Worm (Caenorhabditis elegans) whole organism, mixed stage, embryonic: ENCODE measurements around the gene ntl-3.

ENCODE experiments used
- M03D4.4 ChIP-seq: sonication (generic microtip); optimal IDR thresholded peaks from 2 replicates; lab custom pipeline; 2017; ENCODE audit warnings: mild to moderate bottlenecking, missing genetic modification characterization, missing compliant biosample characterization
- blmp-1 ChIP-seq: fragments of 150-350 bp; optimal IDR thresholded peaks from 2 replicates; lab custom pipeline; 2014; ENCODE audit warnings: missing biosample characterization, missing genetic modification characterization
- ceh-39 ChIP-seq: fragments of 150-350 bp; optimal IDR thresholded peaks from 2 replicates; lab custom pipeline; 2014; ENCODE audit warnings: missing biosample characterization, missing genetic modification characterization
- ceh-43 ChIP-seq: fragments of 200-800 bp; sonication (Bioruptor generic); optimal IDR thresholded peaks from 2 replicates; lab custom pipeline; 2018; ENCODE audit warnings: mild to moderate bottlenecking, missing genetic modification characterization, moderate library complexity, missing compliant biosample characterization
- ceh-83 ChIP-seq: fragments of 200-800 bp; sonication (Bioruptor generic); optimal IDR thresholded peaks from 2 replicates; lab custom pipeline; 2018; ENCODE audit warnings: mild to moderate bottlenecking, missing genetic modification characterization, missing compliant biosample characterization
- ces-1 ChIP-seq: fragments of 150-350 bp; optimal IDR thresholded peaks from 2 replicates; lab custom pipeline; 2014; ENCODE audit warnings: missing biosample characterization, missing genetic modification reagents, missing genetic modification characterization
- cnd-1 ChIP-seq: fragments of 200-800 bp; sonication (Bioruptor generic); optimal IDR thresholded peaks from 2 replicates; lab custom pipeline; 2018; ENCODE audit warnings: mild to moderate bottlenecking, missing genetic modification characterization, missing compliant biosample characterization
- drap-1 ChIP-seq: fragments of 200-800 bp; sonication (Bioruptor generic); optimal IDR thresholded peaks from 3 replicates; lab custom pipeline; 2018; ENCODE audit warnings: mild to moderate bottlenecking, missing genetic modification characterization, missing compliant biosample characterization
- elt-1 ChIP-seq: sonication (generic microtip); optimal IDR thresholded peaks from 2 replicates; lab custom pipeline; 2017; ENCODE audit warnings: missing genetic modification characterization, mild to moderate bottlenecking, missing compliant biosample characterization, antibody characterized with exemption, moderate library complexity, borderline replicate concordance; ENCODE audit not compliant: insufficient read depth
- elt-3 ChIP-seq: fragments of 150-350 bp; optimal IDR thresholded peaks from 2 replicates; lab custom pipeline; 2014; ENCODE audit warnings: missing biosample characterization, missing genetic modification characterization
- flh-1 ChIP-seq: fragments of 200-800 bp; sonication (Bioruptor generic); optimal IDR thresholded peaks from 2 replicates; lab custom pipeline; 2018; ENCODE audit warnings: mild to moderate bottlenecking, missing genetic modification characterization, moderate library complexity, missing compliant biosample characterization
- ham-2 ChIP-seq: fragments of 200-800 bp; sonication (Bioruptor generic); optimal IDR thresholded peaks from 2 replicates; lab custom pipeline; 2018; ENCODE audit warnings: mild to moderate bottlenecking, missing genetic modification characterization, missing compliant biosample characterization
- hlh-1 ChIP-seq: fragments of 150-350 bp; optimal IDR thresholded peaks from 2 replicates; lab custom pipeline; 2014; ENCODE audit warnings: missing biosample characterization, missing genetic modification reagents, missing genetic modification characterization
- mep-1 ChIP-seq: fragments of 150-350 bp; optimal IDR thresholded peaks from 2 replicates; lab custom pipeline; 2017; ENCODE audit warnings: missing biosample characterization, missing genetic modification reagents, missing genetic modification characterization, inconsistent platforms
- nhr-12 ChIP-seq: fragments of 150-350 bp; optimal IDR thresholded peaks from 2 replicates; lab custom pipeline; 2014; ENCODE audit warnings: missing biosample characterization, missing genetic modification characterization
- nhr-2 ChIP-seq: fragments of 150-350 bp; optimal IDR thresholded peaks from 2 replicates; lab custom pipeline; 2014; ENCODE audit warnings: missing biosample characterization, missing genetic modification characterization
- nhr-28 ChIP-seq: fragments of 150-350 bp; optimal IDR thresholded peaks from 2 replicates; lab custom pipeline; 2014; ENCODE audit warnings: missing biosample characterization, missing genetic modification characterization
- nhr-76 ChIP-seq: sonication (generic microtip); optimal IDR thresholded peaks from 2 replicates; lab custom pipeline; 2017; ENCODE audit warnings: missing biosample characterization, missing genetic modification characterization
- pha-4 ChIP-seq: fragments of 150-350 bp; optimal IDR thresholded peaks from 2 replicates; lab custom pipeline; 2018; ENCODE audit warnings: missing biosample characterization, missing genetic modification reagents, missing genetic modification characterization
- sem-2 ChIP-seq: fragments of 200-800 bp; sonication (Bioruptor generic); optimal IDR thresholded peaks from 2 replicates; lab custom pipeline; 2018; ENCODE audit warnings: mild to moderate bottlenecking, missing genetic modification characterization, missing compliant biosample characterization
- snpc-4 ChIP-seq: fragments of 150-350 bp; optimal IDR thresholded peaks from 2 replicates; lab custom pipeline; 2014; ENCODE audit warnings: missing biosample characterization, missing genetic modification characterization
- sptf-1 ChIP-seq: sonication (generic microtip); optimal IDR thresholded peaks from 2 replicates; lab custom pipeline; 2017; ENCODE audit warnings: mild to moderate bottlenecking, missing genetic modification characterization, moderate library complexity, missing compliant biosample characterization
- tbx-8 ChIP-seq: fragments of 200-800 bp; sonication (Bioruptor generic); optimal IDR thresholded peaks from 2 replicates; lab custom pipeline; 2018; ENCODE audit warnings: mild to moderate bottlenecking, missing genetic modification characterization, moderate library complexity, missing compliant biosample characterization
- unc-39 ChIP-seq: fragments of 150-350 bp; optimal IDR thresholded peaks from 2 replicates; lab custom pipeline; 2014; ENCODE audit warnings: missing biosample characterization, missing genetic modification characterization
- unc-62 ChIP-seq: fragments of 150-350 bp; optimal IDR thresholded peaks from 2 replicates; lab custom pipeline; 2014; ENCODE audit warnings: missing biosample characterization, missing genetic modification reagents, missing genetic modification characterization
- zip-8 ChIP-seq: fragments of 150-350 bp; optimal IDR thresholded peaks from 2 replicates; lab custom pipeline; 2014; ENCODE audit warnings: missing biosample characterization, missing genetic modification characterization
- ztf-11 ChIP-seq: fragments of 150-350 bp; optimal IDR thresholded peaks from 2 replicates; lab custom pipeline; 2014; ENCODE audit warnings: missing biosample characterization, missing genetic modification characterization

ntl-3 gene

ce11 chrIII:11811839-11812238 lies 34.4 kb downstream of the ntl-3 start:
- TF ChIP-seq mep-1 (tag; lab: Kevin White, UChicago): no peak
- peak; percentile 10 for TF ChIP-seq blmp-1 (tag; lab: Kevin White, UChicago)

DNA sequence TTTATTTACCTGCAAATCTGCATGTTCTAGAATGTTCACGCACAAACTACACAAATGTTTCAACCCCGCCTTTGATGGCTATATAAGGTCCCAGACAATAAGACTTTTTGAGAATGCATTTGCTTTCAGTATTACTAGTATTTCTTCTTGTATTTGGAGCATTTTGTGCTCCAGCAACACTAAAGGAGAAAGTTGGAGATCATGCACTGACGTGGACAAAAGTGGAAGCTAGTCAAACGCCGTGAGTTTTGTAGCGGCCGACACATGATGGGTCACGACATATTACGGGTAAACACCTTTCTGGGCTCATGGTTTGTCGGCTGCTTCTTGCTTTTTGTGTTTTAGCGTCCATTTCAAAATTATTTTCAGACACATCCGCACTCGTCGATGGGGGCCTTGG lies 35.8 kb downstream of the ntl-3 start, which contains the start of gene C18D11.6:
TSS of gene C18D11.6 (plus strand) at position 110 of the 400 bp plus-strand sequence.
- TF ChIP-seq cnd-1 (tag; lab: Kevin White, UChicago) (no peak), sem-2 (GFP tag; lab: Kevin White, UChicago) (no peak), nhr-12 (no peak), M03D4.4 (no peak), ceh-43 (GFP tag; lab: Kevin White, UChicago) (no peak), ceh-39 (no peak)

- TF ChIP-seq ces-1 (GFP tag; lab: Kevin White, UChicago) (no peak), hlh-1 (no peak), flh-1 (GFP tag; lab: Kevin White, UChicago) (no peak), mep-1 (tag; lab: Kevin White, UChicago) (no peak), elt-1 (no peak), sem-2 (GFP tag; lab: Kevin White, UChicago) (no peak), tbx-8 (GFP tag; lab: Kevin White, UChicago) (no peak), cnd-1 (tag; lab: Kevin White, UChicago) (no peak), ham-2 (no peak), snpc-4 (no peak), nhr-12 (no peak), nhr-76 (no peak), nhr-28 (tag; lab: Kevin White, UChicago) (no peak), blmp-1 (tag; lab: Kevin White, UChicago) (no peak), nhr-2 (tag; lab: Kevin White, UChicago) (no peak), zip-8 (tag; lab: Kevin White, UChicago) (no peak), unc-39 (tag; lab: Kevin White, UChicago) (no peak), M03D4.4 (no peak), unc-62 (no peak), ceh-39 (no peak)
These were observed 37.4 kb downstream of the ntl-3 start, which contains the start of gene C18D11.9 for ce11 chrIII:11808818-11809217. Gene C18D11.9, plus strand, starts transcription at chrIII:11809118.

DNA sequence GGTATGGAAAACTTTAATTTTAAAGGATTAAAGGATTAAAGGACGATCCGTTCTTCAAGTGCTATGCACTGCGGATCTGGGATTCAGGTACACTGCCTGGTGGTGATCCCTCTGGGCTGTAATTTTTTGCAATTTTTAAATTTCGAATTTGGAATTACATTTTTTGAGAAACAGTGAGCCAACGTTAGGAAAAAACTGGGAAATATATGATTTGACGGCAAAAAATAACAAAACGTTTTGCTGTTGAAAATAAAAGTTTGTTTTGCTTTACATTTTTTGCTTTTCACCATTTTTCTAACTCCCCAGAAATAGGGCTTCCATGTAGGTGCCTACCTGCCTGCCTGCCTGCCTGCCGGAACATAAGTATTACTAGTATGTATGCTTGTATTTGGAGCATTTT lies 38.8 kb downstream of the ntl-3 start, which contains the start of gene C18D11.10:
TSS of gene C18D11.10 (plus strand) at position 301 of the 400 bp plus-strand sequence.
- no peak for TF ChIP-seq drap-1 (GFP tag; lab: Kevin White, UChicago)

- TF ChIP-seq elt-1 (no peak), elt-3 (no peak)
These were observed 39.6 kb downstream of the ntl-3 start, which contains the start of gene C18D11.7 for ce11 chrIII:11806695-11807094. Gene C18D11.7, minus strand, starts transcription at chrIII:11806795.

ce11 chrIII:11795448-11795847 lies 50.8 kb downstream of the ntl-3 start, which contains the start of gene twk-39:
Gene twk-39, plus strand, starts transcription at chrIII:11795748.
- TF ChIP-seq ztf-11 (tag; lab: Kevin White, UChicago) (no peak), pha-4 (tag; lab: Kevin White, UChicago) (no peak), nhr-2 (tag; lab: Kevin White, UChicago) (no peak), nhr-76 (no peak), ceh-83 (GFP tag; lab: Kevin White, UChicago) (no peak)

- TF ChIP-seq nhr-2 (tag; lab: Kevin White, UChicago): no peak
- TF ChIP-seq mep-1 (tag; lab: Kevin White, UChicago): no peak
- TF ChIP-seq ceh-83 (GFP tag; lab: Kevin White, UChicago): no peak
- TF ChIP-seq sptf-1 (tag; lab: Kevin White, UChicago): peak; percentile 4
- TF ChIP-seq nhr-28 (tag; lab: Kevin White, UChicago): no peak
These were observed 51.9 kb downstream of the ntl-3 start for ce11 chrIII:11794389-11794788.
